Fruit fly (Drosophila melanogaster): Measurements from ENCODE around the gene Vajk3.

Vajk3 gene

dm6 chr2L:13904331-13904911 lies 42.9 kb downstream of the Vajk3 start, which contains the start of gene Smg5:
Smg5 (minus strand) TSS chr2L:13904661.
- TF ChIP-seq Sin3A (optimal IDR thresholded peaks at IDR 0.05) (no peak), insv (optimal IDR thresholded peaks at IDR 0.05) (no peak), psq (optimal IDR thresholded peaks at IDR 0.05) (no peak)

dm6 chr2L:13903796-13904330 lies 43.4 kb downstream of the Vajk3 start:
- TF ChIP-seq Myc (optimal IDR thresholded peaks at IDR 0.05) (no peak), Sin3A (optimal IDR thresholded peaks at IDR 0.05) (no peak), psq (optimal IDR thresholded peaks at IDR 0.05) (no peak), ttk (optimal IDR thresholded peaks at IDR 0.05) (no peak), h (optimal IDR thresholded peaks at IDR 0.05) (no peak), insv (optimal IDR thresholded peaks at IDR 0.05) (no peak)

dm6 chr2L:13900111-13900930 lies 47.0 kb downstream of the Vajk3 start:
- no peak for TF ChIP-seq ttk (optimal IDR thresholded peaks at IDR 0.05)
- no peak for TF ChIP-seq Myc (optimal IDR thresholded peaks at IDR 0.05)
- TF ChIP-seq insv (optimal IDR thresholded peaks at IDR 0.05): no peak
- no peak for TF ChIP-seq Sin3A (optimal IDR thresholded peaks at IDR 0.05)
- TF ChIP-seq psq (optimal IDR thresholded peaks at IDR 0.05): no peak
- TF ChIP-seq h (optimal IDR thresholded peaks at IDR 0.05): no peak
